Worm (Caenorhabditis elegans) whole organism, midembryonic: Measurements from ENCODE around the gene irld-40.

Experiments used
- T22C8.4 ChIP-seq: fragments of 200-800 bp; sonication (Bioruptor generic); IDR thresholded peaks from 2 replicates; pipeline ENCODE4 v1.3.6; 2022; ENCODE audit warnings: missing genetic modification characterization, missing compliant biosample characterization
- cog-1 ChIP-seq: sonication (generic microtip); optimal IDR thresholded peaks from 2 replicates; lab custom pipeline; 2016; ENCODE audit warnings: missing genetic modification characterization, missing compliant biosample characterization
- flt-1 ChIP-seq: fragments of 200-800 bp; sonication (Bioruptor generic); IDR thresholded peaks from 2 replicates; pipeline ENCODE4 v1.3.6; 2022; ENCODE audit warnings: missing genetic modification characterization, missing compliant biosample characterization
- klf-2 ChIP-seq: fragments of 200-800 bp; sonication (Bioruptor generic); conservative IDR thresholded peaks from 2 replicates; pipeline ENCODE4 v1.3.6; 2022; ENCODE audit warnings: missing genetic modification reagents, missing genetic modification characterization, missing compliant biosample characterization
- med-1 ChIP-seq: sonication (generic microtip); optimal IDR thresholded peaks from 2 replicates; lab custom pipeline; 2017; ENCODE audit warnings: missing genetic modification characterization, mild to moderate bottlenecking, missing compliant biosample characterization, antibody characterized with exemption, missing genetic modification reagents; ENCODE audit not compliant: insufficient read depth
- ref-1 ChIP-seq: fragments of 200-800 bp; sonication (Bioruptor generic); conservative IDR thresholded peaks from 2 replicates; pipeline ENCODE4 v1.3.6; 2022; ENCODE audit warnings: missing genetic modification reagents, missing genetic modification characterization, missing compliant biosample characterization
- tab-1 ChIP-seq: fragments of 200-800 bp; sonication (Bioruptor generic); IDR thresholded peaks from 2 replicates; pipeline ENCODE4 v1.3.6; 2022; ENCODE audit warnings: missing genetic modification characterization, missing compliant biosample characterization
- ztf-23 ChIP-seq: fragments of 200-800 bp; sonication (Bioruptor generic); IDR thresholded peaks from 2 replicates; pipeline ENCODE4 v1.3.6; 2022; ENCODE audit warnings: missing genetic modification reagents, missing genetic modification characterization, missing compliant biosample characterization
- ztf-29 ChIP-seq: fragments of 200-800 bp; sonication (Bioruptor generic); IDR thresholded peaks from 2 replicates; pipeline ENCODE4 v1.3.6; 2022; ENCODE audit warnings: missing genetic modification reagents, missing genetic modification characterization, missing compliant biosample characterization

Gene irld-40

DNA sequence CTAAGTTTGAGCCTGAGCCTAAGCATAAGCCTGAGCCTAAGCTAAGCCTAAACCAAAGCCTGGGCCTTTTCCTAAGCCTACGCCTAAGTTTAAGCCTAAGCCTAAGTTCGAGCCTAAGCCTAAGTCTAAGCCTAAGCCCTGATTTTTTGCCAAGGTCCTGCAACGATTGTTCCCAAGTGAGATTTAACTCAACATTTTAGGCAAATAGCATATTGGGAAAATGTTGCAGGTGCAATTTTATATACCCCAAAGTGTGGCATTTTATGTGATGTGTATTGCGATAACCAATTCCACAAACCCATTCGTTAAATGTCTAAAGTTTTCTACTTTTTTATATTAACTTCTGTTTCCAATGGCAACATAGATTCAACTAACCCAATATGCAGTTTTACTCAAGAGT is at the start of gene irld-40:
Gene irld-40, plus strand, starts transcription at position 301 of the 400 bp plus-strand sequence.
- TF ChIP-seq ztf-29, result no peak
- no peak for TF ChIP-seq flt-1
- no peak for TF ChIP-seq klf-2 (GFP tag; lab: Robert Waterston, UW)
- TF ChIP-seq med-1 (GFP tag; lab: Kevin White, UChicago), result no peak

ce11 chrV:1614726-1615125 is 47.6 kb upstream of the irld-40 start, which contains the start of gene srbc-41:
Gene srbc-41, minus strand, starts transcription at chrV:1614826.
- TF ChIP-seq T22C8.4 (GFP tag; lab: Robert Waterston, UW) (no peak), klf-2 (GFP tag; lab: Robert Waterston, UW) (no peak), tab-1 (GFP tag; lab: Robert Waterston, UW) (no peak), ztf-29 (no peak), ztf-23 (GFP tag; lab: Robert Waterston, UW) (no peak), cog-1 (tag; lab: Kevin White, UChicago) (no peak), med-1 (GFP tag; lab: Kevin White, UChicago) (no peak)

ce11 chrV:1618760-1619159 is 43.6 kb upstream of the irld-40 start, which contains the start of gene nhr-179:
Gene nhr-179, minus strand, starts transcription at chrV:1618860.
- TF ChIP-seq flt-1, result no peak
- TF ChIP-seq T22C8.4 (GFP tag; lab: Robert Waterston, UW), result no peak
- TF ChIP-seq ref-1 (GFP tag; lab: Robert Waterston, UW), result no peak
- TF ChIP-seq ztf-23 (GFP tag; lab: Robert Waterston, UW), result no peak

ce11 chrV:1620537-1620936 is 41.8 kb upstream of the irld-40 start:
- TF ChIP-seq klf-2 (GFP tag; lab: Robert Waterston, UW), result no peak

DNA sequence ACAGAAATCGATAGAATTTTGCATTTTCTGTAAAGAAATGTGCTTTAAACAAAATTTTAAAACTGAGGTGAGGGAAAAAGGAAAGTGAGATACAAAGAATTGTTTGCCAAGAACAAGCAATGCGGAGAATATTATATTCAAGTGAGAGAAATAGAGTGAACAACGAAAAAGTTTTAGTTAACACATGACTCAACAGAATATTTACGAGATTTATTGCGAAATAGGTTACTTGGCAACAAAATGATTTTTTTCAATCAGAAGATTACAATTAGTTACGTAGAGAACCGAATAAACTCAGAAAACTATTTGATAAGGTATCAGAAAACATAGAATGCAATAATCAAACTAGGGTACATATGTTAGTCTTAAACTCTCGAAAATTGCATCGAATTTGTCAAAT is 40.9 kb upstream of the irld-40 start, which contains the start of gene nhr-117:
Gene nhr-117, minus strand, starts transcription at position 27 of the 400 bp plus-strand sequence.
- TF ChIP-seq cog-1 (tag; lab: Kevin White, UChicago), result no peak
- TF ChIP-seq T22C8.4 (GFP tag; lab: Robert Waterston, UW), result no peak
- TF ChIP-seq klf-2 (GFP tag; lab: Robert Waterston, UW), result no peak
- TF ChIP-seq med-1 (GFP tag; lab: Kevin White, UChicago), result no peak
- TF ChIP-seq ztf-23 (GFP tag; lab: Robert Waterston, UW), result no peak
- no peak for TF ChIP-seq flt-1
- TF ChIP-seq tab-1 (GFP tag; lab: Robert Waterston, UW), result no peak
- no peak for TF ChIP-seq ztf-29
- no peak for TF ChIP-seq ref-1 (GFP tag; lab: Robert Waterston, UW)

DNA sequence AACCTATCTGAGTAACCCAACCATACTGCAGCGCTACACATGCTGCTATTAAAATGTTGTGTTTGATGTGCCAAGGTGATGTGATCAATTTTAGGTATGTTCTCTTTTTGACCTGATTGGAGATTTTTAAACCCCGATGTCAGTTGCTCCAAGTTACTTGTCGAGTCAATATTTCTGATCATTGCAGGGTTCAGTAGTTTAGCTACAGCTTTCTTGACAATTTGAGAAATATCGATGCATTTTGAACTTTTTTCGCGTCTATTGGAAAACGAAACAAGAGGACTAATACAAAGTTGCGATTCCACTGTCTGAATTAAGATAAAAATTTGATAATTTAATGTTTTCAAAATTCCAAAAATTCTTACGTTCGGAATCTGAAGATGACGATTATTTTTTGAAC is 38.9 kb upstream of the irld-40 start:
- TF ChIP-seq ztf-29 (no peak), tab-1 (GFP tag; lab: Robert Waterston, UW) (no peak), ref-1 (GFP tag; lab: Robert Waterston, UW) (no peak), klf-2 (GFP tag; lab: Robert Waterston, UW) (no peak), med-1 (GFP tag; lab: Kevin White, UChicago) (no peak), ztf-23 (GFP tag; lab: Robert Waterston, UW) (no peak), T22C8.4 (GFP tag; lab: Robert Waterston, UW) (no peak), cog-1 (tag; lab: Kevin White, UChicago) (no peak), flt-1 (no peak)

ce11 chrV:1624340-1624739 is 38.0 kb upstream of the irld-40 start, which contains the start of gene nhr-110:
Gene nhr-110, minus strand, starts transcription at chrV:1624440.
- TF ChIP-seq T22C8.4 (GFP tag; lab: Robert Waterston, UW), result no peak
- no peak for TF ChIP-seq tab-1 (GFP tag; lab: Robert Waterston, UW)

DNA sequence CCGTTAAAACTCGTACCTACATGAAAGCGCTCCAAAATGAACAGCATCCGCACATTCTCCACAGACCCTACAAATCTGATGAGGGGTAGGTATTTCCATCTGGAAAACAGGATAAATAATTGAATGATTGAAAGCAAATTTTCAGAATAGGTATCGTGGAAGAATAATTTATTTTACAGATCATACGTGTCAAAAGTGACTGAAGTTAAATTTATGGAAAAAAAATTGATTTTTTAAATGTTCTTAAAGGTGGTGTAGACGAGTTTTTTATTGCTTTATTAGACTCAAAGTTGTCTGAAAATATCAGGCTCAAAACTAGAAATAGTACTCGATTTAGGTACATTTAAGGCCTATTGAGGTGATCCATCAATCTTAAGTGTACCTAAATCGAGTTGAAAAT is 35.6 kb upstream of the irld-40 start, which contains the start of gene nhr-237:
Gene nhr-237, minus strand, starts transcription at position 101 of the 400 bp plus-strand sequence.
- no peak for TF ChIP-seq T22C8.4 (GFP tag; lab: Robert Waterston, UW)
- no peak for TF ChIP-seq med-1 (GFP tag; lab: Kevin White, UChicago)
- TF ChIP-seq klf-2 (GFP tag; lab: Robert Waterston, UW), result no peak
- no peak for TF ChIP-seq ztf-29
- TF ChIP-seq tab-1 (GFP tag; lab: Robert Waterston, UW), result no peak

- TF ChIP-seq klf-2 (GFP tag; lab: Robert Waterston, UW) (no peak), med-1 (GFP tag; lab: Kevin White, UChicago) (no peak), flt-1 (no peak), ztf-29 (no peak), ztf-23 (GFP tag; lab: Robert Waterston, UW) (no peak), ref-1 (GFP tag; lab: Robert Waterston, UW) (no peak), T22C8.4 (GFP tag; lab: Robert Waterston, UW) (no peak), cog-1 (tag; lab: Kevin White, UChicago) (no peak), tab-1 (GFP tag; lab: Robert Waterston, UW) (no peak)
Observed at ce11 chrV:1627269-1627668, 35.1 kb upstream of the irld-40 start.

- TF ChIP-seq tab-1 (GFP tag; lab: Robert Waterston, UW) (no peak), ztf-29 (no peak), cog-1 (tag; lab: Kevin White, UChicago) (no peak), ztf-23 (GFP tag; lab: Robert Waterston, UW) (no peak), T22C8.4 (GFP tag; lab: Robert Waterston, UW) (no peak), flt-1 (no peak), ref-1 (GFP tag; lab: Robert Waterston, UW) (no peak), klf-2 (GFP tag; lab: Robert Waterston, UW) (no peak), med-1 (GFP tag; lab: Kevin White, UChicago) (no peak)
Observed at ce11 chrV:1629329-1629728, 33.0 kb upstream of the irld-40 start, which contains the start of gene nhr-238. Gene nhr-238, minus strand, starts transcription at chrV:1629432.
